Fruit fly (Drosophila melanogaster) whole organism, embryonic: Measurements from ENCODE around the gene CG6753.

ENCODE experiments used
- Adf1 ChIP-seq: fragments of 200-800 bp; sonication (Bioruptor generic); IDR thresholded peaks from 2 replicates; pipeline ENCODE4 v1.3.6; 2022; ENCODE audit warnings: missing biosample characterization, missing genetic modification characterization
- CG10267 ChIP-seq: fragments of 200-800 bp; sonication (Bioruptor generic); optimal IDR thresholded peaks from 2 replicates; lab custom pipeline; 2018; ENCODE audit warnings: missing biosample characterization, mild to moderate bottlenecking, missing genetic modification characterization, moderate library complexity
- CG10543 ChIP-seq: fragments of 200-800 bp; sonication (Bioruptor generic); optimal IDR thresholded peaks from 3 replicates; lab custom pipeline; 2017; ENCODE audit warnings: missing biosample characterization, mild to moderate bottlenecking, missing genetic modification characterization, moderate library complexity
- CG10979 ChIP-seq: fragments of 200-800 bp; sonication (Bioruptor generic); optimal IDR thresholded peaks from 2 replicates; lab custom pipeline; 2018; ENCODE audit warnings: missing biosample characterization, mild to moderate bottlenecking, missing genetic modification characterization, moderate library complexity
- CG12769 ChIP-seq: fragments of 200-800 bp; sonication (Bioruptor generic); optimal IDR thresholded peaks from 2 replicates; lab custom pipeline; 2019; ENCODE audit warnings: missing biosample characterization, mild to moderate bottlenecking, missing genetic modification characterization, moderate library complexity
- CG15479 ChIP-seq: fragments of 200-800 bp; sonication (Bioruptor generic); optimal IDR thresholded peaks from 3 replicates; lab custom pipeline; 2019; ENCODE audit warnings: missing biosample characterization, mild to moderate bottlenecking, missing genetic modification characterization, moderate library complexity
- CG31365 ChIP-seq: fragments of 200-800 bp; sonication (Bioruptor generic); optimal IDR thresholded peaks from 2 replicates; lab custom pipeline; 2018; ENCODE audit warnings: missing biosample characterization, mild to moderate bottlenecking, missing genetic modification characterization
- CG32767 ChIP-seq: fragments of 200-800 bp; sonication (Bioruptor generic); IDR thresholded peaks from 2 replicates; pipeline ENCODE4 v1.3.6; 2022; ENCODE audit warnings: missing biosample characterization, missing genetic modification characterization
- CG34376 ChIP-seq: fragments of 200-800 bp; sonication (Bioruptor generic); optimal IDR thresholded peaks from 2 replicates; lab custom pipeline; 2018; ENCODE audit warnings: missing biosample characterization, mild to moderate bottlenecking, missing genetic modification characterization
- CG4360 ChIP-seq: fragments of 200-800 bp; sonication (Bioruptor generic); IDR thresholded peaks from 2 replicates; pipeline ENCODE4 v1.3.6; 2022; ENCODE audit warnings: missing biosample characterization, missing genetic modification characterization
- CG6813 ChIP-seq: fragments of 200-800 bp; sonication (Bioruptor generic); optimal IDR thresholded peaks from 2 replicates; lab custom pipeline; 2017; ENCODE audit warnings: missing biosample characterization, missing genetic modification characterization, mild to moderate bottlenecking, moderate library complexity, missing genetic modification reagents
- CG8290 ChIP-seq, 3 experiments: fragments of 200-800 bp; sonication (Bioruptor generic); optimal IDR thresholded peaks; 2 replicates each; lab custom pipeline; 2016 to 2019; ENCODE audit warnings: missing biosample characterization in 3 of 3, missing genetic modification characterization in 3 of 3, mild to moderate bottlenecking in 2 of 3, moderate library complexity in 1 of 3
- CoRest ChIP-seq: fragments of 200-800 bp; sonication (Bioruptor generic); optimal IDR thresholded peaks from 3 replicates; lab custom pipeline; 2018; ENCODE audit warnings: missing biosample characterization, mild to moderate bottlenecking, missing genetic modification characterization, moderate library complexity
- Dll ChIP-seq: fragments of 200-800 bp; sonication (Bioruptor generic); IDR thresholded peaks from 4 replicates; pipeline ENCODE4 v1.3.6; 2022; ENCODE audit warnings: missing biosample characterization, missing genetic modification characterization; ENCODE audit not compliant: partially characterized antibody
- Eip74EF ChIP-seq, 2 experiments: fragments of 200-800 bp in 1 of 2; fragments of >200 bp in 1 of 2; sonication (Bioruptor generic) in 1 of 2; optimal IDR thresholded peaks; 2 replicates each; lab custom pipeline; 2017 to 2019; ENCODE audit warnings: missing biosample characterization in 2 of 2, missing genetic modification characterization in 2 of 2, mild to moderate bottlenecking in 1 of 2, moderate library complexity in 1 of 2
- HLH4C ChIP-seq: fragments of 200-800 bp; sonication (Bioruptor generic); IDR thresholded peaks from 3 replicates; pipeline ENCODE4 v1.3.6; 2022; ENCODE audit warnings: missing biosample characterization, missing genetic modification characterization; ENCODE audit not compliant: partially characterized antibody
- HLHmδ ChIP-seq: fragments of 200-800 bp; sonication (Bioruptor generic); optimal IDR thresholded peaks from 2 replicates; lab custom pipeline; 2018; ENCODE audit warnings: missing biosample characterization, mild to moderate bottlenecking, missing genetic modification characterization, moderate library complexity
- Hr78 ChIP-seq, 2 experiments: fragments of 200-800 bp in 1 of 2; fragments of >200 bp in 1 of 2; sonication (Bioruptor generic) in 1 of 2; optimal IDR thresholded peaks; 2 replicates each; lab custom pipeline; 2017 to 2019; ENCODE audit warnings: missing biosample characterization in 2 of 2, missing genetic modification characterization in 2 of 2, mild to moderate bottlenecking in 1 of 2, moderate library complexity in 1 of 2
- MESR4 ChIP-seq: fragments of 200-800 bp; sonication (Bioruptor generic); optimal IDR thresholded peaks from 2 replicates; lab custom pipeline; 2018; ENCODE audit warnings: missing biosample characterization, mild to moderate bottlenecking, missing genetic modification characterization, moderate library complexity
- Med ChIP-seq: fragments of 200-800 bp; sonication (Bioruptor generic); peaks from one replicate; lab custom pipeline; 2016; ENCODE audit warnings: missing biosample characterization, missing genetic modification characterization, mild to moderate bottlenecking, inconsistent platforms, moderate library complexity
- NFAT ChIP-seq: fragments of 200-800 bp; sonication (Bioruptor generic); IDR thresholded peaks from 2 replicates; pipeline ENCODE4 v1.3.6; 2022; ENCODE audit warnings: missing biosample characterization, missing genetic modification characterization
- Nf-YC ChIP-seq: fragments of 200-800 bp; optimal IDR thresholded peaks from 3 replicates; lab custom pipeline; 2019; ENCODE audit warnings: missing biosample characterization, mild to moderate bottlenecking, missing genetic modification characterization, moderate library complexity
- Poxn ChIP-seq: fragments of 200-800 bp; sonication (Bioruptor generic); IDR thresholded peaks from 2 replicates; pipeline ENCODE4 v1.3.6; 2022; ENCODE audit warnings: missing biosample characterization, missing genetic modification characterization
- Scr ChIP-seq: fragments of 200-800 bp; sonication (Bioruptor generic); IDR thresholded peaks from 2 replicates; pipeline ENCODE4 v1.3.6; 2022; ENCODE audit warnings: missing biosample characterization, missing genetic modification characterization; ENCODE audit not compliant: partially characterized antibody
- Trl ChIP-seq, 3 experiments: fragments of >200 bp in 2 of 3; fragments of 200-800 bp in 1 of 3; sonication (Bioruptor generic) in 1 of 3; optimal IDR thresholded peaks; 2 replicates in 1 of 3; 3 replicates in 2 of 3; lab custom pipeline; 2016 to 2017; ENCODE audit warnings: missing biosample characterization in 1 of 3, missing genetic modification characterization in 1 of 3
- ab ChIP-seq: fragments of 200-800 bp; sonication (Bioruptor generic); optimal IDR thresholded peaks from 2 replicates; lab custom pipeline; 2016; ENCODE audit warnings: missing biosample characterization, missing genetic modification characterization
- bbx ChIP-seq: fragments of 200-800 bp; sonication (Bioruptor generic); IDR thresholded peaks from 2 replicates; pipeline ENCODE4 v1.3.6; 2022; ENCODE audit warnings: missing biosample characterization, missing genetic modification characterization; ENCODE audit not compliant: partially characterized antibody
- caup ChIP-seq: fragments of 200-800 bp; sonication (Bioruptor generic); optimal IDR thresholded peaks from 3 replicates; lab custom pipeline; 2017; ENCODE audit warnings: missing biosample characterization, mild to moderate bottlenecking, missing genetic modification characterization, moderate library complexity; ENCODE audit not compliant: severe bottlenecking
- cg ChIP-seq: fragments of 200-800 bp; sonication (Bioruptor generic); optimal IDR thresholded peaks from 3 replicates; lab custom pipeline; 2019; ENCODE audit warnings: missing biosample characterization, mild to moderate bottlenecking, missing genetic modification characterization, moderate library complexity
- chinmo ChIP-seq: fragments of 200-800 bp; sonication (Bioruptor generic); IDR thresholded peaks from 4 replicates; pipeline ENCODE4 v1.3.6; 2022; ENCODE audit warnings: missing biosample characterization, missing genetic modification characterization; ENCODE audit not compliant: partially characterized antibody
- corto ChIP-seq: fragments of 200-800 bp; sonication (Bioruptor generic); optimal IDR thresholded peaks from 2 replicates; lab custom pipeline; 2016; ENCODE audit warnings: missing biosample characterization, mild to moderate bottlenecking, missing genetic modification characterization, moderate library complexity
- croc ChIP-seq: fragments of 200-800 bp; sonication (Bioruptor generic); conservative IDR thresholded peaks from 3 replicates; pipeline ENCODE4 v1.3.6; 2022; ENCODE audit warnings: missing biosample characterization, missing genetic modification characterization
- ems ChIP-seq: fragments of 200-800 bp; sonication (Bioruptor generic); optimal IDR thresholded peaks from 3 replicates; lab custom pipeline; 2016; ENCODE audit warnings: missing biosample characterization, missing genetic modification characterization
- exex ChIP-seq: fragments of 200-800 bp; sonication (Bioruptor generic); optimal IDR thresholded peaks from 4 replicates; lab custom pipeline; 2018; ENCODE audit warnings: missing biosample characterization, mild to moderate bottlenecking, missing genetic modification characterization, moderate library complexity
- gcm2 ChIP-seq: fragments of 200-800 bp; sonication (Bioruptor generic); optimal IDR thresholded peaks from 2 replicates; lab custom pipeline; 2016; ENCODE audit warnings: missing biosample characterization, missing genetic modification characterization
- gro ChIP-seq: fragments of 200-800 bp; sonication (Bioruptor generic); optimal IDR thresholded peaks from 2 replicates; lab custom pipeline; 2016; ENCODE audit warnings: missing biosample characterization, missing genetic modification characterization
- gt ChIP-seq: fragments of 200-800 bp; sonication (Bioruptor generic); IDR thresholded peaks from 2 replicates; pipeline ENCODE4 v1.3.6; 2022; ENCODE audit warnings: missing biosample characterization, missing genetic modification characterization
- hth ChIP-seq: fragments of >200 bp; optimal IDR thresholded peaks from 2 replicates; lab custom pipeline; 2017; ENCODE audit warnings: inconsistent platforms
- insv ChIP-seq, 2 experiments: fragments of 200-800 bp; sonication (Bioruptor generic); optimal IDR thresholded peaks; 3 replicates each; lab custom pipeline; 2016 to 2018; ENCODE audit warnings: missing biosample characterization in 2 of 2, missing genetic modification characterization in 2 of 2
- inv ChIP-seq: fragments of 200-800 bp; sonication (Bioruptor generic); IDR thresholded peaks from 2 replicates; pipeline ENCODE4 v1.3.6; 2022; ENCODE audit warnings: missing biosample characterization, missing genetic modification characterization; ENCODE audit not compliant: partially characterized antibody
- peb ChIP-seq: fragments of 200-800 bp; sonication (Bioruptor generic); IDR thresholded peaks from 2 replicates; pipeline ENCODE4 v1.3.6; 2022; ENCODE audit warnings: missing biosample characterization, missing genetic modification characterization
- trh ChIP-seq: fragments of 200-800 bp; sonication (Bioruptor generic); optimal IDR thresholded peaks from 2 replicates; lab custom pipeline; 2016; ENCODE audit warnings: missing biosample characterization, missing genetic modification characterization
- wek ChIP-seq: fragments of 200-800 bp; sonication (Bioruptor generic); optimal IDR thresholded peaks from 3 replicates; lab custom pipeline; 2018; ENCODE audit warnings: missing biosample characterization, mild to moderate bottlenecking, missing genetic modification characterization, moderate library complexity
- z ChIP-seq: fragments of 200-800 bp; sonication (Bioruptor generic); IDR thresholded peaks from 3 replicates; pipeline ENCODE4 v1.3.6; 2022; ENCODE audit warnings: missing biosample characterization, missing genetic modification characterization
- zen2 ChIP-seq: fragments of 200-800 bp; sonication (Bioruptor generic); IDR thresholded peaks from 3 replicates; pipeline ENCODE4 v1.3.6; 2022; ENCODE audit warnings: missing biosample characterization, missing genetic modification characterization; ENCODE audit not compliant: partially characterized antibody

The CG6753 gene

dm6 chr3R:12595890-12596215 is 46.4 kb downstream of the CG6753 start:
- TF ChIP-seq z (GFP tag; lab: Robert Waterston, UW) (peak; percentile 98), zen2 (GFP tag; lab: Robert Waterston, UW) (peak; percentile 43; the same call in 1 of the 3 replicates), gt (GFP tag; lab: Robert Waterston, UW) (no peak), chinmo (GFP tag; lab: Robert Waterston, UW) (peak; percentile 82; the same call in 2 of the 4 replicates), CG15479 (GFP tag; lab: Kevin White, UChicago) (no peak), Eip74EF (GFP tag; optimal IDR thresholded peaks at IDR 0.05; lab: Kevin White, UChicago) (peak in 1 of 2 experiments; percentile 10), Dll (GFP tag; lab: Robert Waterston, UW) (0 out of 4 replicates have a peak, but pooled peaks have one; percentile 27), Trl (optimal IDR thresholded peaks at IDR 0.05; lab: Kevin White, UChicago) (peak; percentile 28 to 43), Trl (GFP tag; optimal IDR thresholded peaks at IDR 0.05; lab: Kevin White, UChicago) (no peak), Adf1 (GFP tag; lab: Robert Waterston, UW) (peak; percentile 99), Poxn (GFP tag; lab: Robert Waterston, UW) (no peak), Scr (GFP tag; lab: Robert Waterston, UW) (0 out of 2 replicates have a peak, but pooled peaks have one; percentile 11), MESR4 (no peak), bbx (GFP tag; lab: Robert Waterston, UW) (peak; percentile 31; the same call in 1 of the 2 replicates)

dm6 chr3R:12595187-12595889 is 46.9 kb downstream of the CG6753 start, which contains the start of gene Octbeta2R:
Octbeta2R (minus strand) TSS chr3R:12595725.
- TF ChIP-seq CG10267 (tag; lab: Kevin White, UChicago): no peak
- no peak for TF ChIP-seq HLH4C (GFP tag; lab: Robert Waterston, UW)
- no peak for TF ChIP-seq CG31365
- TF ChIP-seq caup: no peak
- TF ChIP-seq peb: no peak
- TF ChIP-seq CG10979 (tag; lab: Kevin White, UChicago): no peak
- TF ChIP-seq croc: no peak
- no peak for TF ChIP-seq ab (GFP tag; lab: Kevin White, UChicago)
- no peak for TF ChIP-seq CG4360 (GFP tag; lab: Robert Waterston, UW)
- no peak for TF ChIP-seq wek
- TF ChIP-seq gcm2 (GFP tag; lab: Kevin White, UChicago): no peak
- TF ChIP-seq NFAT (GFP tag; lab: Robert Waterston, UW): no peak
- TF ChIP-seq CG10543: peak; percentile 51
- peak; percentile 22 for TF ChIP-seq CG12769 (tag; lab: Kevin White, UChicago)
- TF ChIP-seq CG6813: no peak
- peak; percentile 78 for TF ChIP-seq Med (GFP tag; lab: Kevin White, UChicago)
- TF ChIP-seq gro: no peak
- TF ChIP-seq inv (GFP tag; lab: Robert Waterston, UW): no peak
- TF ChIP-seq CoRest (tag; lab: Kevin White, UChicago): no peak
- no peak for TF ChIP-seq corto (GFP tag; lab: Kevin White, UChicago)
- no peak for TF ChIP-seq CG32767 (GFP tag; lab: Robert Waterston, UW)
- no peak for TF ChIP-seq z (GFP tag; lab: Robert Waterston, UW)
- TF ChIP-seq cg (GFP tag; lab: Kevin White, UChicago): peak; percentile 11
- no peak for TF ChIP-seq HLHmδ
- TF ChIP-seq ems: no peak
- no peak for TF ChIP-seq zen2 (GFP tag; lab: Robert Waterston, UW)
- no peak for TF ChIP-seq trh (GFP tag; lab: Kevin White, UChicago)
- no peak for TF ChIP-seq CG8290 (GFP tag; optimal IDR thresholded peaks at IDR 0.05; lab: Kevin White, UChicago)
- TF ChIP-seq CG8290 (tag; optimal IDR thresholded peaks at IDR 0.05; lab: Kevin White, UChicago): no peak
- TF ChIP-seq Hr78 (GFP tag; optimal IDR thresholded peaks at IDR 0.05; lab: Kevin White, UChicago): no peak
- TF ChIP-seq exex (tag; lab: Kevin White, UChicago): no peak
- no peak for TF ChIP-seq hth (lab: Kevin White, UChicago)
- peak; percentile 10 for TF ChIP-seq CG34376 (GFP tag; lab: Kevin White, UChicago)
- peak; percentile 26 for TF ChIP-seq Nf-YC
- TF ChIP-seq insv (GFP tag; optimal IDR thresholded peaks at IDR 0.05; lab: Kevin White, UChicago): no peak
